Fruit fly (Drosophila melanogaster): ENCODE measurements around the gene Rpn3.

Rpn3 gene

dm6 chr2L:19036105-19036714 is 15.4 kb upstream of the Rpn3 start (continued):
- no peak for TF ChIP-seq tup (GFP tag; optimal IDR thresholded peaks at IDR 0.05)
- 0 out of 3 replicates have a peak, but pooled peaks have one; percentile 21 for TF ChIP-seq CG6175 (GFP tag; IDR thresholded peaks at IDR 0.05)
- peak; percentile 26 for TF ChIP-seq lilli (GFP tag; optimal IDR thresholded peaks at IDR 0.05)
- TF ChIP-seq CoRest (tag; optimal IDR thresholded peaks at IDR 0.05): peak; percentile 49
- peak; percentile 22 for TF ChIP-seq CG9727 (GFP tag; optimal IDR thresholded peaks at IDR 0.05)
- TF ChIP-seq org-1 (GFP tag; optimal IDR thresholded peaks at IDR 0.05): no peak
- peak; percentile 11 for TF ChIP-seq CG18619 (GFP tag; optimal IDR thresholded peaks at IDR 0.05)
- no peak for TF ChIP-seq eyg (GFP tag; optimal IDR thresholded peaks at IDR 0.05)
- TF ChIP-seq CG10209 (GFP tag; optimal IDR thresholded peaks at IDR 0.05): peak; percentile 15
- 0 out of 3 replicates have a peak, but pooled peaks have one; percentile 25 for TF ChIP-seq CG17361 (GFP tag; IDR thresholded peaks at IDR 0.05)
- TF ChIP-seq bab2 (GFP tag; optimal IDR thresholded peaks at IDR 0.05): no peak
- TF ChIP-seq CG1233 (GFP tag; optimal IDR thresholded peaks at IDR 0.05): peak; percentile 1
- TF ChIP-seq crol (GFP tag; IDR thresholded peaks at IDR 0.05): peak; percentile 90
- peak; percentile 10 for TF ChIP-seq Fer1 (GFP tag; optimal IDR thresholded peaks at IDR 0.05)
- TF ChIP-seq dpn (GFP tag; optimal IDR thresholded peaks at IDR 0.05): peak in 1 of 2 experiments; percentile 8
- TF ChIP-seq Hr51 (GFP tag; optimal IDR thresholded peaks at IDR 0.05): peak in 1 of 2 experiments; percentile 22
- peak; percentile 2 for TF ChIP-seq CG12659 (GFP tag; optimal IDR thresholded peaks at IDR 0.05)
- TF ChIP-seq CG3281 (GFP tag; optimal IDR thresholded peaks at IDR 0.05): no peak
- peak; percentile 15; the same call in 1 of the 2 replicates for TF ChIP-seq MBD-R2 (GFP tag; IDR thresholded peaks at IDR 0.05)
- TF ChIP-seq row (GFP tag; IDR thresholded peaks at IDR 0.05): peak; percentile 33; the same call in 1 of the 3 replicates
- TF ChIP-seq grau (tag; optimal IDR thresholded peaks at IDR 0.05): peak; percentile 79
- no peak for TF ChIP-seq h (optimal IDR thresholded peaks at IDR 0.05)
- no peak for TF ChIP-seq Kr (GFP tag; optimal IDR thresholded peaks at IDR 0.05)
- peak; percentile 20 for TF ChIP-seq CG13775 (GFP tag; optimal IDR thresholded peaks at IDR 0.05)
- TF ChIP-seq CG2678 (tag; optimal IDR thresholded peaks at IDR 0.05): peak; percentile 58
- TF ChIP-seq dmrt99B (tag; optimal IDR thresholded peaks at IDR 0.05): peak; percentile 4

DNA sequence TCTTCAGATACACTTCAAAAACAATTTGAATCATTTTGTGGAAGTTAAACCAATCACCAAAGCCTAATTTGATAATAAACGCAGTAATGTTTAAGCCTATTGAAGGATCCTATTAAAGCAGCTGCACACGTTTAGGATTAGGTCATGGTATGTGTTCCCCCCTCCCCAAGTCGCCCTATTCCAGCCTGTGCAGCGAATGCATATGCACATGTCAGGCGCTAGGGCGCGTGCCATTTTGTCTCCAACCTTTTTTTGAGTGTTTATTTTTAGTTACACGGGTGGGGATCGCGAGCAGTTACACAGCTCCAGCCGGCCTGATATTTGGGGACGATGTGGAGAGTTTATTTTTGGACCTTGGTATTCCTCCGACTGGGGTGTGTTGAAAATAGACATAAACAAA is 14.6 kb upstream of the Rpn3 start:
- TF ChIP-seq tna (GFP tag; IDR thresholded peaks at IDR 0.05; ENCODE audit: partially characterized antibody) (no peak), CG10267 (tag; optimal IDR thresholded peaks at IDR 0.05) (no peak), sob (GFP tag; IDR thresholded peaks at IDR 0.05) (no peak), CG3838 (GFP tag; optimal IDR thresholded peaks at IDR 0.05) (no peak), CG32767 (GFP tag; IDR thresholded peaks at IDR 0.05) (no peak), psq (GFP tag; optimal IDR thresholded peaks at IDR 0.05) (no peak), az2 (GFP tag; optimal IDR thresholded peaks at IDR 0.05) (no peak), chm (GFP tag; IDR thresholded peaks at IDR 0.05) (no peak), CG3065 (GFP tag; optimal IDR thresholded peaks at IDR 0.05) (no peak), twi (tag; optimal IDR thresholded peaks at IDR 0.05) (peak; percentile 54), Ets65A (GFP tag) (peak; percentile 15), Dp (GFP tag; optimal IDR thresholded peaks at IDR 0.05) (no peak), pzg (GFP tag; optimal IDR thresholded peaks at IDR 0.05) (no peak), sens (GFP tag) (peak; percentile 66), sd (tag; optimal IDR thresholded peaks at IDR 0.05) (no peak), Xrp1 (GFP tag; IDR thresholded peaks at IDR 0.05) (no peak), nom (GFP tag; optimal IDR thresholded peaks at IDR 0.05) (no peak), CG12744 (GFP tag; optimal IDR thresholded peaks at IDR 0.05) (no peak), CG6765 (GFP tag; optimal IDR thresholded peaks at IDR 0.05) (no peak), lab (GFP tag; optimal IDR thresholded peaks at IDR 0.05) (no peak), sqz (GFP tag; optimal IDR thresholded peaks at IDR 0.05) (no peak), cg (GFP tag; optimal IDR thresholded peaks at IDR 0.05) (no peak), Bgb (GFP tag; IDR thresholded peaks at IDR 0.05; ENCODE audit: partially characterized antibody) (no peak), CG14014 (GFP tag; IDR thresholded peaks at IDR 0.05) (no peak), CG12769 (tag; optimal IDR thresholded peaks at IDR 0.05) (peak; percentile 52)
